Worm (Caenorhabditis elegans) whole organism, late embryonic: ENCODE measurements around the gene VY10G11R.1.
"Not testable (repeated sequence)": the region's sequence is repeated elsewhere in the genome, so short reads cannot be mapped to it uniquely, and the experiment has no call there.

ENCODE experiments used
- F13H6.1 ChIP-seq: sonication (generic microtip); optimal IDR thresholded peaks from 2 replicates; lab custom pipeline; 2016; ENCODE audit warnings: missing genetic modification characterization, missing compliant biosample characterization
- K02D7.2 ChIP-seq: sonication (generic microtip); optimal IDR thresholded peaks from 2 replicates; lab custom pipeline; 2017; ENCODE audit warnings: mild to moderate bottlenecking, missing genetic modification characterization, missing compliant biosample characterization
- T23F11.4 ChIP-seq: fragments of 200-800 bp; sonication (Bioruptor generic); optimal IDR thresholded peaks from 2 replicates; lab custom pipeline; 2018; ENCODE audit warnings: mild to moderate bottlenecking, missing genetic modification characterization, missing compliant biosample characterization
- ama-1 ChIP-seq: fragments of 150-350 bp; optimal IDR thresholded peaks from 2 replicates; lab custom pipeline; 2014
- ceh-14 ChIP-seq: sonication (generic microtip); optimal IDR thresholded peaks from 2 replicates; lab custom pipeline; 2016; ENCODE audit warnings: missing genotype, missing genetic modification characterization, missing compliant biosample characterization
- ceh-24 ChIP-seq: sonication (generic microtip); optimal IDR thresholded peaks from 2 replicates; lab custom pipeline; 2016; ENCODE audit warnings: mild to moderate bottlenecking, missing genetic modification characterization, missing compliant biosample characterization
- ceh-31 ChIP-seq: sonication (generic microtip); optimal IDR thresholded peaks from 2 replicates; lab custom pipeline; 2016; ENCODE audit warnings: missing genetic modification characterization, missing compliant biosample characterization
- ceh-48 ChIP-seq: sonication (generic microtip); optimal IDR thresholded peaks from 2 replicates; lab custom pipeline; 2016; ENCODE audit warnings: missing genetic modification characterization, inconsistent platforms, missing compliant biosample characterization
- dve-1 ChIP-seq: sonication (generic microtip); optimal IDR thresholded peaks from 2 replicates; lab custom pipeline; 2017; ENCODE audit warnings: antibody characterized with exemption, mild to moderate bottlenecking, missing genetic modification characterization, missing compliant biosample characterization
- ets-4 ChIP-seq: sonication (generic microtip); optimal IDR thresholded peaks from 2 replicates; lab custom pipeline; 2016; ENCODE audit warnings: missing genetic modification characterization, missing compliant biosample characterization
- gmeb-2 ChIP-seq: sonication (generic microtip); optimal IDR thresholded peaks from 2 replicates; lab custom pipeline; 2016; ENCODE audit warnings: missing genetic modification characterization, inconsistent platforms, missing compliant biosample characterization
- hlh-13 ChIP-seq: fragments of 200-800 bp; sonication (Bioruptor generic); optimal IDR thresholded peaks from 2 replicates; lab custom pipeline; 2018; ENCODE audit warnings: mild to moderate bottlenecking, missing genetic modification characterization, missing compliant biosample characterization
- hlh-30 ChIP-seq: sonication (generic microtip); optimal IDR thresholded peaks from 2 replicates; lab custom pipeline; 2017; ENCODE audit warnings: antibody characterized with exemption, missing genetic modification characterization, missing compliant biosample characterization; ENCODE audit not compliant: insufficient read depth
- hlh-6 ChIP-seq: sonication (generic microtip); optimal IDR thresholded peaks from 2 replicates; lab custom pipeline; 2016; ENCODE audit warnings: missing genotype, missing genetic modification characterization, missing compliant biosample characterization
- hlh-8 ChIP-seq: sonication (generic microtip); optimal IDR thresholded peaks from 2 replicates; lab custom pipeline; 2016; ENCODE audit warnings: missing genotype, missing genetic modification characterization, missing compliant biosample characterization
- mec-3 ChIP-seq: sonication (generic microtip); optimal IDR thresholded peaks from 2 replicates; lab custom pipeline; 2016; ENCODE audit warnings: borderline replicate concordance, missing genetic modification characterization, missing compliant biosample characterization
- nhr-232 ChIP-seq: sonication (generic microtip); optimal IDR thresholded peaks from 2 replicates; lab custom pipeline; 2016; ENCODE audit warnings: missing genetic modification characterization, missing compliant biosample characterization
- odd-2 ChIP-seq: sonication (generic microtip); optimal IDR thresholded peaks from 2 replicates; lab custom pipeline; 2017; ENCODE audit warnings: antibody characterized with exemption, mild to moderate bottlenecking, missing genetic modification characterization, missing compliant biosample characterization
- pat-9 ChIP-seq: fragments of 200-800 bp; sonication (Bioruptor generic); optimal IDR thresholded peaks from 2 replicates; lab custom pipeline; 2018; ENCODE audit warnings: mild to moderate bottlenecking, missing genetic modification characterization, moderate library complexity, missing compliant biosample characterization
- pax-1 ChIP-seq: fragments of 150-350 bp; optimal IDR thresholded peaks from 2 replicates; lab custom pipeline; 2014; ENCODE audit warnings: missing biosample characterization, missing genetic modification characterization
- pha-2 ChIP-seq: sonication (generic microtip); optimal IDR thresholded peaks from 2 replicates; lab custom pipeline; 2017; ENCODE audit warnings: mild to moderate bottlenecking, missing genetic modification characterization, missing compliant biosample characterization
- pros-1 ChIP-seq: fragments of 150-350 bp; optimal IDR thresholded peaks from 2 replicates; lab custom pipeline; 2014; ENCODE audit warnings: missing biosample characterization, missing genetic modification reagents, missing genetic modification characterization
- unc-3 ChIP-seq, 2 experiments: fragments of 200-800 bp in 1 of 2; sonication (Bioruptor generic) in 1 of 2; sonication (generic microtip) in 1 of 2; conservative IDR thresholded peaks in 1 of 2; optimal IDR thresholded peaks in 1 of 2; 2 replicates each; pipeline versions ENCODE4 v1.3.6 to Lab custom; 2016 to 2022; ENCODE audit warnings: missing compliant biosample characterization in 2 of 2, missing genetic modification characterization in 2 of 2, missing genetic modification reagents in 1 of 2
- unc-42 ChIP-seq: sonication (generic microtip); optimal IDR thresholded peaks from 2 replicates; lab custom pipeline; 2016; ENCODE audit warnings: missing genotype, missing genetic modification characterization, missing compliant biosample characterization
- unc-86 ChIP-seq: sonication (generic microtip); optimal IDR thresholded peaks from 2 replicates; lab custom pipeline; 2016; ENCODE audit warnings: missing genetic modification characterization, missing compliant biosample characterization
- zip-5 ChIP-seq: sonication (generic microtip); optimal IDR thresholded peaks from 2 replicates; lab custom pipeline; 2016; ENCODE audit warnings: missing genetic modification characterization, missing compliant biosample characterization

VY10G11R.1 gene

DNA sequence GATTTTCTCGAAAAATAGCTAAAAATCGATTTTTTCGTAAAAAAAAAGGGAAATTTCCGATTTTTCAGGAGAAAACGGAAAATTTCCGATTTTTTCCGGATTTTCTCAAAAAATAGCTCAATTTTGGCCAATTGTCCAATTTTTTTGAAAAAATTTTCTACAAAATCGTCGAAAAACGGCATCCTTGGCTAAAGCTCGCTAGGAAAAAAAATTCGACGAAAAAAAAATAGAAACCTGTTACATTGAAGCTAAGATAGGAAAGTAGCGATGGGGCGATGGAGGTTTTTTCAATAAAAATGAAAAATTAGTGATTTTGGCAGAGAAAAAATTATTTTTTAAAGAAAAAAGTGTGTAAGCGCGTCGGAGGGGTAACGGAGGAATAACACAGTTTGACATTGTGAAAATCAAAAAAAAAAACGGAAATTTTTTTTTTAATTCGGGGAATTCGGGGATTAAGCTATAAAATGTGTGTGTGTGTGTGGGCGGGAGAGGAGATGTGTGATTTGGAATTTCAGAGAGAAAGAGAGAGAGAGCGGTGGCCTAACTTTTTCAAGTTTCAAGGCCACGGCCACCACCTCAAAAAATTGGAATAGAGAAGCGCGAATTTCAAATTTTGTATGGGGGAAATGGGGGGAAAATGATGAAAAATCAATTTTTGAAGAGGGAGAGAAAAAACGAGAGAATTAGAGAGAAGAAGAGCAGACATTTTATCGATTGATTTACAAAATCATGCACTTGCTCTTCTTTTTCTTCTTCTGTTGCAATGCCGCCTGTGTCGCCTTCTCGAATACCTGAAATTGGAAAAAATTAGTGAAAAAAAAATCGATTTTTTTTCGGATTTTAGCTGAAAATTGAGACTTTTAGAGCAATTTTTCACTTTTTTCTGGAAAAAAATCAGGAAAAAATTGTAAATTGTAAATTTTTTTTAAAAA lies 12.8 kb upstream of the VY10G11R.1 start:
- TF ChIP-seq hlh-8 (no peak), hlh-30 (no peak), gmeb-2 (no peak), nhr-232 (tag; lab: Kevin White, UChicago) (no peak), pat-9 (no peak), odd-2 (no peak), pax-1 (tag; lab: Kevin White, UChicago) (no peak)

DNA sequence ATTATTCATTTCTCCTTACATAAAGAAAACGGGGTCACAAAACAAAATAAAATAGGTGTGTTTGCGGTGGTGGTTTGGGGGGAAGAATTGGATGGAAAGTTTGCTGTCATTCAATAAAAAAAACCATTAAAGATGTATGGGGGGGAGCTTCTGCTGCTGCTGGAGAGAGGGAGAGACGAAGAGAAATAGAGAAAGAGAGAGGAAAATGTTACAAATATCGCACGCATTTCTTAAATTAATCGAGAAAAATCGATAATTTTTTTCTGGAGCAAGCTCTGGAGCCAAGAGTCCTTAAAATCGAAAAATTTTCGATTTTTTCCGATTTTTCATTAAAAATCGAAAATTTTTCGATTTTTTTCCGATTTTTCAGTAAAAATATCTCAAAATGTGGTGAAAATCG lies 12.0 kb upstream of the VY10G11R.1 start:
- TF ChIP-seq ceh-48 (tag; lab: Kevin White, UChicago), result peak; percentile 2
- TF ChIP-seq ceh-31 (tag; lab: Kevin White, UChicago), result no peak
- peak; percentile 41 for TF ChIP-seq ama-1 (lab: Kevin White, UChicago)
- TF ChIP-seq unc-86 (tag; lab: Kevin White, UChicago), result no peak
- TF ChIP-seq, all 69 proteins: peak for 2

DNA sequence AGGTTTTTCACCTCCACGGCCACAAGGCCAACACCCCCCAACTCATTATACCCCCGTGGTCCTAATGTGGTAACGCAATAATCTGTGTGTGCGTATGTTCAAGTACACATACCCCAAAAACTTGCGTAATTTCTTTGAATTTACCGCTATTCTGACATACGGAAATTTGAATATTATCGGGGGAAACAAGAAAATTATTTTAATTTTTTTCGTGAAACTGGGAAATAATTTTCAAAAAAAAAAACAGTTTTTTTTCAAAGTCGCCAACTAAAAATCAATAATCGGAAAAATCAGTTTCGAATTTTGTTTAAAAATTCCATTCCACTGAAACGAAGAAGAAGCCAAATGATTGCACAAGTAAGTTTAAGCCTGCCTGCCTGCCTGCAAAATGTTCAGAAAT lies 10.1 kb upstream of the VY10G11R.1 start, which contains the start of gene Y51H4A.938:
Gene Y51H4A.938 (plus strand): TSS at position 301 of the 400 bp plus-strand sequence.
- TF ChIP-seq gmeb-2; K02D7.2 (tag; lab: Kevin White, UChicago); T23F11.4 (GFP tag; lab: Kevin White, UChicago): not testable (repeated sequence)

DNA sequence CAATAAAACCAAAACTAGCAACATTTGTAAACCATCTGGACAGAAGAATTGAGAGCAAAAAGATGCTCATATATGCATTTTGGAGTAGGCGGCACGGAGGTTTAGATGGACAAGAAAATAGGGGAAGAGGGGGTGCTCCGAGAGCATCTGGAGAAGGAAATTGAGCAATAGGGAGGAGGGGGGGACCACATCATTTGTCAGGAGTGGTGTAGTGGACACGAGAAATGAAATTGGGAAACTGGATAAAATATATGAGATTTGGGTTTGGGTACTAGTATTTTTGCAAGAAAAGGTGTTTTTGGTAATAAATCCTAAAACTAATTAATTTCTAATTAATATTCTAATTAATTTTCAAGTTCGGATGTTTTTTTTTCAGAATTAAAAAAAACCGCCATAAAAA lies 6.4 kb upstream of the VY10G11R.1 start, which contains the start of gene Y51H4A.1:
Gene Y51H4A.1 (minus strand): TSS at position 127 of the 400 bp plus-strand sequence.
- TF ChIP-seq unc-42 (tag; lab: Kevin White, UChicago) (peak; percentile 76), hlh-8 (peak; percentile 16), hlh-13 (GFP tag; lab: Kevin White, UChicago) (no peak)

DNA sequence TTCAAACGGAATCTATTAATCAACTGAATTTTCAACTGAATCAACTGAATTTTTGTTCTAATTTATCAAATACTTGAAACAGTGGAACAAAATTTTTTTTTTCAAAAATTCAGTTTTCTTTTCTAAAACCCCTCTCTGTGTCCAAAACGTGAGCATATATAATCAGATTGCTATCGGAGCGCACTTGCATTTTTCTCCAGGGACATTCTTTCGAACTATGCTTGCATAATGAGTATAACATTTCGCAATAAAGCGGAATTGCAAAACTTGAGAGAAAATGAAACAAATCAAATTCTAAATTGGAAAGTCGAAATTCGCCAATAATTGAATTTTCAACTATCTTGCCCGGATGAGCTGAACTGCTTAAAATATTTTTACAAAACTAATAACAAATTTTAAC lies 5.3 kb upstream of the VY10G11R.1 start:
- no peak for TF ChIP-seq hlh-6 (tag; lab: Kevin White, UChicago)
- no peak for TF ChIP-seq dve-1 (tag; lab: Kevin White, UChicago)
- no peak for TF ChIP-seq pha-2
- TF ChIP-seq pros-1 (tag; lab: Kevin White, UChicago), result no peak
- TF ChIP-seq F13H6.1 (tag; lab: Kevin White, UChicago), result no peak
- peak; percentile 55 for TF ChIP-seq unc-42 (tag; lab: Kevin White, UChicago)
- no peak for TF ChIP-seq ceh-24 (tag; lab: Kevin White, UChicago)
- no peak for TF ChIP-seq zip-5

DNA sequence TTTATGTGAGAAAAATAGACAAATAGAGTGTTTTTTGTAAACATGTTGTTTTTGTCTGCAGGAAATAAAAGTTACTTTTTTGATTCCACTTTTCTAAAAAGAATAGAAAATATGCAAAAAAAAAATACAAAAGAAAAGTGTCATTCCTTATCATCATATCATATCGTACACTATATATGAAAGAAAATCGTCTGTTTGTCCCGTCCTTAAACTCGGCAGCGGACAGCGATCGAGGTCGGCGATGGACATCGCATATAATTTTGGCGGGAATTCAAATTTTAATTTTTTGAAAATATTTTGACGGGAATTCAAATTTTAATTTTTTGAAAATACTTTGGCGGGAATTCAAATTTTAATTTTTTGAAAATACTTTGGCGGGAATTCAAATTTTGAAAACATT lies 781 bp upstream of the VY10G11R.1 start:
- TF ChIP-seq mec-3 (tag; lab: Kevin White, UChicago) (no peak), nhr-232 (tag; lab: Kevin White, UChicago) (no peak), unc-42 (tag; lab: Kevin White, UChicago) (no peak), ceh-14 (tag; lab: Kevin White, UChicago) (no peak), ets-4 (tag; lab: Kevin White, UChicago) (no peak)

DNA sequence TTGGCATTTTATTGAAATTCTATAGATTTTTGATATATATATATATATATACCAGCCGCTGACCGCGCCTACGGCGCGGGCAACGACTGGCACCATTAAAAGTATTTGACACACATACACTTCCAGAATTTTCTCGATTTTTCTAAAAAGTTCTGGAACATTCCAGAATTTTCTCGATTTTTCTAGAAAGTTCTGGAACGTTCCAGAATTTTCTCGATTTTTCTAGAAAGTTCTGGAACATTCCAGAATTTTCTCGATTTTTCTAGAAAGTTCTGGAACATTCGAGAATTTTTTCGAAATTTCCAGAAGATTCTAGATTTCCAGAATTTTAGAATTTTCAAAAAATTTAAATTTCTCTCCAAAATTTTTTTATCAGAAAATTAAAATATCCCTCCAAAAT lies 12.4 kb downstream of the VY10G11R.1 start:
- TF ChIP-seq unc-3 (GFP tag; conservative IDR thresholded peaks at IDR 0.05; lab: Robert Waterston, UW), result peak; percentile 58
- not testable (repeated sequence) for TF ChIP-seq unc-3 (tag; optimal IDR thresholded peaks at IDR 0.05; lab: Kevin White, UChicago)
